Worm (Caenorhabditis elegans): Measurements from ENCODE around the gene ooc-3.

DNA sequence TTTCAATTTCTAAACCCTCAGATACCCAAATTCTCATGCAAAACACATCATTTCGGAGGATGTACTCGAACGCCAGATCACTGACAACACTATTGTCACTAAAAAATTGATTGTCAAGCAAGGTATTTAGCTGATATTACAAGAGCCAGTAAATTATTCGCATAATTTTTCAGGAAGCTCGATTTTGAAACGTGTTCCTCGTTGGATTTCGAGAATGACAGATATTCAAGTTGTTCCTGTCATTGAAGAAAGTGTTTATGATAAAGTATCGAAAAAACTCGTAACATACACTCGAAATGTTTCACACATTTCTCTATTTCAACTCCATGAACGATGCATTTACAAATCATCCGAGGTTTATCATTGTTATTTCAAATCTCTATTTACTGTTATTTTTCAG is 685 bp upstream of the ooc-3 start:
- TF ChIP-seq F13H6.1 (tag; optimal IDR thresholded peaks at IDR 0.05) (no peak), ama-1 (optimal IDR thresholded peaks at IDR 0.05) (no peak), unc-62 (GFP tag; optimal IDR thresholded peaks at IDR 0.05) (no peak), skn-1 (tag; optimal IDR thresholded peaks at IDR 0.05) (no peak), nhr-6 (tag; optimal IDR thresholded peaks at IDR 0.05) (no peak), nhr-11 (tag; optimal IDR thresholded peaks at IDR 0.05) (no peak), dmd-4 (tag; optimal IDR thresholded peaks at IDR 0.05) (no peak), nhr-10 (tag; optimal IDR thresholded peaks at IDR 0.05) (no peak), ztf-11 (tag; optimal IDR thresholded peaks at IDR 0.05) (no peak), unc-39 (tag; optimal IDR thresholded peaks at IDR 0.05) (no peak), crh-2 (tag; optimal IDR thresholded peaks at IDR 0.05) (no peak), blmp-1 (tag; optimal IDR thresholded peaks at IDR 0.05; ENCODE audit: insufficient read depth) (no peak)

All from whole organism, L2 larva.